Worm (Caenorhabditis elegans): ENCODE data around the gene F59B1.6.

The F59B1.6 gene

DNA sequence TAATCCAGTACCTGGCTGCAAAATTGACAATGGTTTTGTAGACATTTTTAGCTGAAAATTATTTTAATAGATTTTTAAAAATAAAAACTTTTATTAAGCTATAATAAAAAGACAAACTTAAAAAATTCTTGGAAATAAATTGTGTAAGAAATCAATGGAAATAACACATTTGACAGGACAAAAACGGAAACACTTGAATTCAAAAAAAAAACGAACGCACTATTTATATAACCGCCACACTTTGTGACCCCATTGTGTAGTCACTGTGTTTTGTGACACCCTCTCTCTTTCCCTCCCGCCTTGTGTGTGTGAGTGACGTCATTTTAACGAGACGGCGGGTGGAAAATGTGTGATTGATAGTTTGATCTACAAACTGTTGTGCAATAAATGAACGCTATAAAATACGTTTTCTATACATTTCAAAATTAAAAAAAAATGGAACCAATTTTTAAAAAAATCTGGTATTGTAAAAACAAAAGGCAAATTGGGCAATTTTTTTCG, 12.8 kb upstream of the F59B1.6 start, which contains the start of gene F59B1.8 (continued):
- peak; percentile 92 for TF ChIP-seq unc-62 (GFP tag; optimal IDR thresholded peaks at IDR 0.05)
- no peak for TF ChIP-seq lin-40 (tag; optimal IDR thresholded peaks at IDR 0.05)
- peak; percentile 45 for TF ChIP-seq ztf-22 (GFP tag; optimal IDR thresholded peaks at IDR 0.05)
- TF ChIP-seq let-526 (GFP tag; IDR thresholded peaks at IDR 0.05): 0 out of 2 replicates have a peak, but pooled peaks have one; percentile 9
- TF ChIP-seq snpc-4 (GFP tag; optimal IDR thresholded peaks at IDR 0.05): no peak
- peak in 1 of 4 experiments; percentile 59 for TF ChIP-seq snpc-4 (tag; optimal IDR thresholded peaks at IDR 0.05)
- TF ChIP-seq snpc-1.1 (tag; optimal IDR thresholded peaks at IDR 0.05; ENCODE audit: insufficient read depth): no peak
- TF ChIP-seq attf-5 (GFP tag; optimal IDR thresholded peaks at IDR 0.05): peak; percentile 14
- no peak for TF ChIP-seq ztf-6 (GFP tag; IDR thresholded peaks at IDR 0.05)
- no peak for TF ChIP-seq C06A6.2 (GFP tag; conservative IDR thresholded peaks at IDR 0.05)
- TF ChIP-seq mes-4 (tag; optimal IDR thresholded peaks at IDR 0.05): no peak
- peak; percentile 8 for TF ChIP-seq efl-1 (GFP tag; optimal IDR thresholded peaks at IDR 0.05)
- TF ChIP-seq egrh-3 (GFP tag; IDR thresholded peaks at IDR 0.05): no peak
- TF ChIP-seq ztf-26 (tag; optimal IDR thresholded peaks at IDR 0.05): no peak
- no peak for TF ChIP-seq F55B11.4 (tag; optimal IDR thresholded peaks at IDR 0.05; ENCODE audit: borderline replicate concordance, insufficient read depth)
- TF ChIP-seq attf-3 (GFP tag; conservative IDR thresholded peaks at IDR 0.05): no peak

DNA sequence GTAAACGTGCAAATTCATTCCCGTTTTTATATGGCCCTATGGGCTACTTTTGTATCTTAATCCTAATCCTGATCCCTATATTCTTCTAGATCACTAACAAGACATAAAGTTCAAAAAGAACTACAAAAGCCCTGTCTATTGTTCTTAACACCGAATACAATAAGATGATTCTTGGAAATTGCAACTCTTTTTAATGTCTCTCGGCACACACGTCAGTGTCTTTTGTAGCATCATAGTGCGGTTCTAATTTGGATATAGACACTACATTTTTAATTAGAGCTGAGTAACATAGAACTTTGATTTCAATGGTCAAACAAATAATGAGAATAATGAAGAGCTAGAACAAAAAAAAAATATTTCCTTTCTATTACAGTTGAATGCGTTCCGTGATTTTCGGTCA, 8.4 kb upstream of the F59B1.6 start:
- TF ChIP-seq ccch-3 (GFP tag; optimal IDR thresholded peaks at IDR 0.05): no peak
- TF ChIP-seq ceh-91 (GFP tag; IDR thresholded peaks at IDR 0.05): no peak
- TF ChIP-seq F49E8.2 (tag; optimal IDR thresholded peaks at IDR 0.05; ENCODE audit: insufficient read depth): no peak
- no peak for TF ChIP-seq C06A6.2 (GFP tag; conservative IDR thresholded peaks at IDR 0.05)
- TF ChIP-seq sea-2 (GFP tag; IDR thresholded peaks at IDR 0.05): no peak
- TF ChIP-seq Y67H2A.10 (GFP tag; conservative IDR thresholded peaks at IDR 0.05): no peak
- TF ChIP-seq aptf-3 (GFP tag; IDR thresholded peaks at IDR 0.05): no peak
- no peak for TF ChIP-seq zfh-2 (GFP tag; conservative IDR thresholded peaks at IDR 0.05)
- no peak for TF ChIP-seq lsl-1 (GFP tag; optimal IDR thresholded peaks at IDR 0.05)
- TF ChIP-seq Y53G8AR.9 (GFP tag; conservative IDR thresholded peaks at IDR 0.05): no peak
- no peak for TF ChIP-seq nhr-27 (tag; optimal IDR thresholded peaks at IDR 0.05)
- no peak for TF ChIP-seq B0261.1 (tag; optimal IDR thresholded peaks at IDR 0.05)
- TF ChIP-seq xnd-1 (tag; optimal IDR thresholded peaks at IDR 0.05): no peak
- TF ChIP-seq repo-1 (tag; optimal IDR thresholded peaks at IDR 0.05): no peak
- no peak for TF ChIP-seq B0035.1 (tag; optimal IDR thresholded peaks at IDR 0.05)
- no peak for TF ChIP-seq snpc-3.4 (tag; optimal IDR thresholded peaks at IDR 0.05)
- TF ChIP-seq lin-40 (tag; optimal IDR thresholded peaks at IDR 0.05): no peak

DNA sequence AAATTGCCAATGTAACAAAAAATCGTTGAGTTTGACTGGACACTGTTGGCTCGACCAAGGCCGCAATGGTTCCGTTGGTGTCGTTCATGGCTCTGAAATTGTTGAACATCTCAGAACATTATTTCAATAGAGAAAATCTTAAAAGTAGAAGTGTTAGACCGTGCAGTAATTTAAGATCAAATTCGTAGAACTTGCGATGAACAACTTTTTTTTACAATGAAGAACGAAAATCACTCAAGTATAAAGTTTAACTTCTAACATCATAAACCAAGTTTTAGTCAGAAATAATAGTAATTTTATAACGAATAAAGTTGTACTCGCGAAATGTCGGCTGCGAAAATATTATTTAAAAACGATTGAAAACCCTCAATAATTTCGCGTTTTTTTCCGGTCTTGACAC, 5.6 kb upstream of the F59B1.6 start, which contains the start of gene srx-41:
Gene srx-41 (minus strand): TSS at position 101 of the 400 bp plus-strand sequence.
- no peak for TF ChIP-seq aptf-2 (GFP tag; conservative IDR thresholded peaks at IDR 0.05)
- TF ChIP-seq snpc-4 (GFP tag; optimal IDR thresholded peaks at IDR 0.05): no peak
- no peak for TF ChIP-seq snpc-4 (tag; optimal IDR thresholded peaks at IDR 0.05)
- no peak for TF ChIP-seq pha-4 (tag; optimal IDR thresholded peaks at IDR 0.05)
- no peak for TF ChIP-seq F33H1.4 (GFP tag; IDR thresholded peaks at IDR 0.05)
- no peak for TF ChIP-seq attf-3 (GFP tag; conservative IDR thresholded peaks at IDR 0.05)
- TF ChIP-seq mcd-1 (GFP tag; IDR thresholded peaks at IDR 0.05): no peak
- TF ChIP-seq nhr-90 (tag; optimal IDR thresholded peaks at IDR 0.05): no peak
- TF ChIP-seq aptf-3 (GFP tag; IDR thresholded peaks at IDR 0.05): no peak
- no peak for TF ChIP-seq repo-1 (tag; optimal IDR thresholded peaks at IDR 0.05)
- TF ChIP-seq bed-1 (GFP tag; IDR thresholded peaks at IDR 0.05): no peak
- TF ChIP-seq zim-3 (tag; optimal IDR thresholded peaks at IDR 0.05): no peak
- TF ChIP-seq mes-4 (tag; optimal IDR thresholded peaks at IDR 0.05): no peak
- TF ChIP-seq xnd-1 (tag; optimal IDR thresholded peaks at IDR 0.05): no peak
- no peak for TF ChIP-seq D2030.7 (GFP tag; IDR thresholded peaks at IDR 0.05)
- no peak for TF ChIP-seq T26A5.8 (tag; optimal IDR thresholded peaks at IDR 0.05)
- no peak for TF ChIP-seq C17E4.6 (GFP tag; IDR thresholded peaks at IDR 0.05)
- TF ChIP-seq efl-1 (GFP tag; optimal IDR thresholded peaks at IDR 0.05): no peak
- no peak for TF ChIP-seq madf-10 (tag; optimal IDR thresholded peaks at IDR 0.05)
- TF ChIP-seq F55B11.4 (tag; optimal IDR thresholded peaks at IDR 0.05; ENCODE audit: borderline replicate concordance, insufficient read depth): no peak
- TF ChIP-seq egl-44 (GFP tag; IDR thresholded peaks at IDR 0.05): no peak
